Fruit fly (Drosophila melanogaster): ENCODE measurements around the gene CG44271.
A peak's percentile ranks its signal among the peaks of the same experiment; 100 is the strongest.

CG44271 gene

DNA sequence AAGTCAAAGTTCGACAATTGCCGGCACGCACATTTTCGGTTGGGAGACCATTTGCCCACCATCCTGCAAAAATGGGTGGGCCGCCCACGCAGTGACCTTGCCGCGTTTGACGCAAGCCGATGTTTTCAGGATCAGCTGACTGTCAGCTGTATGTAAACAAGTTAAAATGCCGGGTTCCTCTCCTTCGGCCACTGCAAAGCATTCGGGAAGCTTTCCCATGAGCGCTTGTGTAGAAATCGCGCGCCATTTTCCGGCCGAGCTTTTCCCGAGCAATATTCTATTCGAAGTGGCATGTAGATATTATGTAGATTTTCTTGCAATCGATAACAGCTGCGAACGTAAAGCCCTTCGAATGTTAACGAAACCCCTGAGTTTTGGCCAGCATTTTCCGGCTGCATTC, 25.9 kb upstream of the CG44271 start, which contains the start of gene CG17378:
TSS of gene CG17378 (plus strand) at position 397 of the 400 bp plus-strand sequence.
- no peak for TF ChIP-seq cic (GFP tag; optimal IDR thresholded peaks at IDR 0.05)
- TF ChIP-seq CG33017 (tag; optimal IDR thresholded peaks at IDR 0.05): no peak
- TF ChIP-seq ovo (GFP tag; optimal IDR thresholded peaks at IDR 0.05): no peak
- TF ChIP-seq CG1620 (GFP tag; optimal IDR thresholded peaks at IDR 0.05): no peak
- TF ChIP-seq CG11617 (GFP tag; optimal IDR thresholded peaks at IDR 0.05): no peak
- no peak for TF ChIP-seq CG12768 (GFP tag; optimal IDR thresholded peaks at IDR 0.05)
- no peak for TF ChIP-seq Crg-1 (GFP tag; optimal IDR thresholded peaks at IDR 0.05)
- no peak for TF ChIP-seq CG5204 (GFP tag; optimal IDR thresholded peaks at IDR 0.05)
- TF ChIP-seq tj (GFP tag; optimal IDR thresholded peaks at IDR 0.05): no peak
- TF ChIP-seq toe (GFP tag; optimal IDR thresholded peaks at IDR 0.05): no peak
- TF ChIP-seq Clk (GFP tag; optimal IDR thresholded peaks at IDR 0.05): no peak
- no peak for TF ChIP-seq pad (GFP tag; optimal IDR thresholded peaks at IDR 0.05)
- no peak for TF ChIP-seq kay (GFP tag; ENCODE audit: borderline replicate concordance)
- TF ChIP-seq bab1 (GFP tag; optimal IDR thresholded peaks at IDR 0.05): no peak
- no peak for TF ChIP-seq CG7045 (GFP tag; optimal IDR thresholded peaks at IDR 0.05)
- TF ChIP-seq Hr96 (GFP tag; optimal IDR thresholded peaks at IDR 0.05): no peak
- TF ChIP-seq cnc (optimal IDR thresholded peaks at IDR 0.05): no peak
- TF ChIP-seq Mnt (GFP tag; optimal IDR thresholded peaks at IDR 0.05): no peak
- no peak for TF ChIP-seq CG14711 (tag; optimal IDR thresholded peaks at IDR 0.05)
- no peak for TF ChIP-seq CG7101 (tag; optimal IDR thresholded peaks at IDR 0.05)

DNA sequence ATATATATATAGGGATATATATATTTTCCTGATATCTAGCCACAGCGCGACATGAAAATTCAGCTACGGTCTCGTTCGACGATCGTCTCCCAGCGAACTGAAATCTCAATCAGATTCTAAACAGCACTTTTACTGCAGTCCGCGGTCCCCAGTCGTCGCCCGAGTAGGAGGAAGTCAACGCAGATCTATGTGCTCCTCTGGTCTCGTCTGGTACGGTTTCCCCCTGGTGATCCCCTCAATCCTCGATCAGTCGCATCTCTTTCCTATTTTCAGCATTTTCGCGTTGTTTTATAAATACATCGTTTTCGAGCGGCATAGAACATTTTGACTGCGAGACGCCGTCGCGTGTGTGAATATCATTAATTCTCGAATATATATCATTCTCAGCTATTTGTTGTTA, 24.9 kb upstream of the CG44271 start, which contains the start of gene LUBEL:
TSS of gene LUBEL (minus strand) at position 101 of the 400 bp plus-strand sequence.
- no peak for TF ChIP-seq Hr96 (GFP tag; optimal IDR thresholded peaks at IDR 0.05)
- no peak for TF ChIP-seq CG7045 (GFP tag; optimal IDR thresholded peaks at IDR 0.05)
- TF ChIP-seq CG14711 (tag; optimal IDR thresholded peaks at IDR 0.05): no peak
- TF ChIP-seq toe (GFP tag; optimal IDR thresholded peaks at IDR 0.05): no peak
- TF ChIP-seq pad (GFP tag; optimal IDR thresholded peaks at IDR 0.05): no peak
- TF ChIP-seq cic (GFP tag; optimal IDR thresholded peaks at IDR 0.05): no peak
- no peak for TF ChIP-seq Mnt (GFP tag; optimal IDR thresholded peaks at IDR 0.05)
- no peak for TF ChIP-seq cnc (optimal IDR thresholded peaks at IDR 0.05)
- TF ChIP-seq tj (GFP tag; optimal IDR thresholded peaks at IDR 0.05): no peak
- no peak for TF ChIP-seq CG7101 (tag; optimal IDR thresholded peaks at IDR 0.05)
- no peak for TF ChIP-seq CG12768 (GFP tag; optimal IDR thresholded peaks at IDR 0.05)
- no peak for TF ChIP-seq kay (GFP tag; ENCODE audit: borderline replicate concordance)
- TF ChIP-seq CG1620 (GFP tag; optimal IDR thresholded peaks at IDR 0.05): no peak
- no peak for TF ChIP-seq CG33017 (tag; optimal IDR thresholded peaks at IDR 0.05)

DNA sequence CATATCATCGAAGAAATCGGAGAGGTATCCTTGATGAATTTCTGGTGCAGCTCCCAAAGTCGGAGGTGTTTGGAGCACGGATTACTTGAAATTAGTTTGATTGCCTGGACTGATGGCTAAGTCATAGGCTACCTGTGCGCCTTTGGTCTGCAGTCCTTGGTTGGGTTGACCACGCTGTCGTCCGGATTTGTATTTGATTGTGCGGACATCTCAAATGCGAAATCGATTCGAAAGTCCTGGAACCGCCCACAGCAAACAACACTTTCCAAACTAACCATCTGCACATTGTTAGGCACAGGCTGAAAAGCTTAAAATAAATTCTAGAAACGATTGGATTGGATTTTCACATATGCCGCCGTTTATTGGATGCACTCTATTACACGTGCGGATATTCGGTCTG, 11.8 kb upstream of the CG44271 start, which contains the start of gene CG11322:
TSS of gene CG11322 (minus strand) at position 101 of the 400 bp plus-strand sequence.
- TF ChIP-seq CG7101 (tag; optimal IDR thresholded peaks at IDR 0.05) (no peak), CG1620 (GFP tag; optimal IDR thresholded peaks at IDR 0.05) (no peak), Crg-1 (GFP tag; optimal IDR thresholded peaks at IDR 0.05) (no peak), cnc (optimal IDR thresholded peaks at IDR 0.05) (no peak), cic (GFP tag; optimal IDR thresholded peaks at IDR 0.05) (no peak), CG33017 (tag; optimal IDR thresholded peaks at IDR 0.05) (no peak), kay (GFP tag; ENCODE audit: borderline replicate concordance) (no peak), CG14711 (tag; optimal IDR thresholded peaks at IDR 0.05) (no peak), CG12768 (GFP tag; optimal IDR thresholded peaks at IDR 0.05) (no peak), bab1 (GFP tag; optimal IDR thresholded peaks at IDR 0.05) (no peak)

DNA sequence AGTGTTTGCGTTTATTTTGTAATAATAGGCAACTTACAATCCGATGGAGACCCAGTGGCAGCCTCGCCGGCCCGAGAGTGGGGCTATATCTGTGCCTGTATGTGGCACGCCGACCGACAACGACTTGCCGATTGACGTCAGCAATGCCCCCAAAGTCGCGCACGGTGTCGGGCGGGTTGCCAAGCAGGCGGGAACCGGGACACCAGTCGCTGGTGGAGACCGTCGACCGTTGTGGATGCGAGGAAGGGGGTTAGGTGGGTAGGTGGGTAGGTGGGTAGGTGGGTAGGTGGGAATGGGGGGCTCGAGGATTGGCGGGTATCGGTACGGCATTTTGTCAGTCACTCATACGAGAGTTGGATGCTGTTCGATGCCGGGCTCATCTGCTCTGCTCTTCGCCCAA, 3.3 kb upstream of the CG44271 start:
- TF ChIP-seq CG14711 (tag; optimal IDR thresholded peaks at IDR 0.05) (no peak), CG33017 (tag; optimal IDR thresholded peaks at IDR 0.05) (no peak), kay (GFP tag; ENCODE audit: borderline replicate concordance) (no peak), ovo (GFP tag; optimal IDR thresholded peaks at IDR 0.05) (no peak), pad (GFP tag; optimal IDR thresholded peaks at IDR 0.05) (no peak), CG1620 (GFP tag; optimal IDR thresholded peaks at IDR 0.05) (no peak), cnc (optimal IDR thresholded peaks at IDR 0.05) (no peak), CG5204 (GFP tag; optimal IDR thresholded peaks at IDR 0.05) (no peak), bab1 (GFP tag; optimal IDR thresholded peaks at IDR 0.05) (no peak), tj (GFP tag; optimal IDR thresholded peaks at IDR 0.05) (no peak), cic (GFP tag; optimal IDR thresholded peaks at IDR 0.05) (no peak), Mnt (GFP tag; optimal IDR thresholded peaks at IDR 0.05) (no peak), CG11617 (GFP tag; optimal IDR thresholded peaks at IDR 0.05) (no peak)

DNA sequence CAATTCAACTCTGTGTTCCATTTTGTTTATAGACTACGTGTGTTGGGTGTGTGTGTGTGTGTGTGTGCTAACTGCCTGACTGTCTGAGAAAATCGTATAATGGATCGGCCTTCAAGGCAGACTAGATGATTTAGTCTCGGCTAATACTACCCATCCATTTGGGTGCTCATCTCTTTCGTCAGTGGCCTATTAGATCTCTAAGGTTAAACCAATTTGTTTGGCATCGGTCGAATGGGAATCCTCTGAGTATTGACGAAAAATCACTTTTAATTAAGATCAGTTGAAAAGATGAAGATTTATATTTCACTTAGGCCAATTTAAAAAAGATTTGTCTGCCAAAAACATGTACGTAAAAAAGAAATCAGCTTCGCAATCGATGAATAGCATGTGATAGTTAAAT, 2.2 kb downstream of the CG44271 start, which contains the start of gene CG31910:
TSS of gene CG31910 (minus strand) at position 101 of the 400 bp plus-strand sequence.
- TF ChIP-seq CG11617 (GFP tag; optimal IDR thresholded peaks at IDR 0.05) (no peak), Crg-1 (GFP tag; optimal IDR thresholded peaks at IDR 0.05) (no peak), CG1620 (GFP tag; optimal IDR thresholded peaks at IDR 0.05) (no peak), Clk (GFP tag; optimal IDR thresholded peaks at IDR 0.05) (no peak), bab1 (GFP tag; optimal IDR thresholded peaks at IDR 0.05) (no peak), cic (GFP tag; optimal IDR thresholded peaks at IDR 0.05) (no peak), CG7045 (GFP tag; optimal IDR thresholded peaks at IDR 0.05) (no peak), ovo (GFP tag; optimal IDR thresholded peaks at IDR 0.05) (no peak), CG5204 (GFP tag; optimal IDR thresholded peaks at IDR 0.05) (no peak), Mnt (GFP tag; optimal IDR thresholded peaks at IDR 0.05) (no peak)

DNA sequence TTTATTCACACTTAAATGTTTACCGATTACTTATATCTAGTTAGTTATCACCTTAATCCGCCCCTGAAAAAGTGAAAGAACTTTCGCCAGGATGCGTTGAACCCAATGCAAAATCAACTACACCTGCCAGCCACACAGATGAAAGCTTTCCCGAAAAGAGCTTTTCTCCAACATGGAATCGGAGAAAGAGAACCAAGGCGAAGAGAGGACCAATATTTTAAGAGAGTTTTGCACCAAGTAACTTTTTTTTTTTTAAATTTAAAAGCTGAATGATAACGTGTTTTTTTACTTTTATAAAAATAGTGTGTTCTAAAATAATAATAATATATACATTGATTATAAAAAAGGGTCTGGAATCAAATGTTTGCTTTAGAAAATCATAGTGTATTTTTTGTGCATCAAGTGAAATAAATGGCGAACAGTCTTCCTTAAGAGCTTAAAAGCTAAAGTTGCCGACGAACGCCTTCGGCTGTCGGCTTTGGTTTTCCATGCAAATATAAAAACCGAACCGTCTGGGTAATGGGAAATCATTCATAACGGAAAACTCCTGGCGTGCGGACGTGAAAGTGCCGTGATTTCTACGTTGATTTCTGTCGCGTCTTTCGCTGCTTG, 5.6 kb downstream of the CG44271 start, which contains the start of gene meng:
TSS of gene meng (plus strand) at position 523 of the 612 bp plus-strand sequence.
- TF ChIP-seq Clk (GFP tag; optimal IDR thresholded peaks at IDR 0.05) (no peak), kay (GFP tag; ENCODE audit: borderline replicate concordance) (peak; percentile 71), Mnt (GFP tag; optimal IDR thresholded peaks at IDR 0.05) (no peak)

All from whole organism, adult.